Worm (Caenorhabditis elegans): Measurements from ENCODE around the gene lipl-2.

DNA sequence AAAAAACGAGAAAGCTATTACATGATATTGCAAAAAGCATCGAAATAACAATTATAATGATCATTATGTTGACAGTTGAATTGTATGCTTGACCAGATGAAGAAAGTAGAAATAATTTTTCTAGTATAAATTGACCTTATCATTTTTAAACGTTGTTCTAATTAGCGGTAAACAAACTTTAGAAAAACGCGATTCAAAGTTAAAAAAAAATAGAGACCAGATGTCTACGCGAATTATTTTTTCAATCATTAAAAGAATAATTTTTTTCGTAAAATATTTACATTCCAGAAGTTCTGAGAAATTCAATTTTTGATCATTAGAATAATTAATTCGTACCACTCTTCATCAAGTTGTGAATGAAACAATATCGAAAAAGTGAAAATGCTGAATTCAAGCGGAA is 10.6 kb downstream of the lipl-2 start, which contains the start of gene F46B6.10:
- no peak for TF ChIP-seq fkh-10 (GFP tag; optimal IDR thresholded peaks at IDR 0.05)
- no peak for TF ChIP-seq ama-1 (optimal IDR thresholded peaks at IDR 0.05)
- no peak for TF ChIP-seq unc-3 (GFP tag; conservative IDR thresholded peaks at IDR 0.05)
- TF ChIP-seq unc-3 (tag; optimal IDR thresholded peaks at IDR 0.05) = no peak
- TF ChIP-seq nhr-232 (tag; optimal IDR thresholded peaks at IDR 0.05) = no peak
- no peak for TF ChIP-seq ceh-18 (tag; optimal IDR thresholded peaks at IDR 0.05)
- no peak for TF ChIP-seq ceh-45 (GFP tag; IDR thresholded peaks at IDR 0.05)
- TF ChIP-seq ceh-48 (tag; optimal IDR thresholded peaks at IDR 0.05) = no peak
- TF ChIP-seq nfya-1 (tag; optimal IDR thresholded peaks at IDR 0.05) = no peak
- TF ChIP-seq hlh-30 (tag; optimal IDR thresholded peaks at IDR 0.05; ENCODE audit: insufficient read depth) = no peak
